Fruit fly (Drosophila melanogaster) whole organism, embryonic: ENCODE measurements around the gene Rpt6R.

ENCODE experiments used
- Bteb2 ChIP-seq: fragments of 200-800 bp; sonication (Bioruptor generic); optimal IDR thresholded peaks from 2 replicates; lab custom pipeline; 2016; ENCODE audit warnings: missing biosample characterization, missing genetic modification characterization
- CG10267 ChIP-seq: fragments of 200-800 bp; sonication (Bioruptor generic); optimal IDR thresholded peaks from 2 replicates; lab custom pipeline; 2018; ENCODE audit warnings: missing biosample characterization, mild to moderate bottlenecking, missing genetic modification characterization, moderate library complexity
- CG10543 ChIP-seq: fragments of 200-800 bp; sonication (Bioruptor generic); optimal IDR thresholded peaks from 3 replicates; lab custom pipeline; 2017; ENCODE audit warnings: missing biosample characterization, mild to moderate bottlenecking, missing genetic modification characterization, moderate library complexity
- CG11093 ChIP-seq: fragments of 200-800 bp; sonication (Bioruptor generic); IDR thresholded peaks from 3 replicates; pipeline ENCODE4 v1.3.6; 2022; ENCODE audit warnings: missing biosample characterization, missing genetic modification characterization
- CG13424 ChIP-seq: fragments of 200-800 bp; sonication (Bioruptor generic); optimal IDR thresholded peaks from 2 replicates; lab custom pipeline; 2019; ENCODE audit warnings: missing biosample characterization, mild to moderate bottlenecking, missing genetic modification characterization, moderate library complexity
- CG15011 ChIP-seq: fragments of 200-800 bp; sonication (Bioruptor generic); optimal IDR thresholded peaks from 3 replicates; lab custom pipeline; 2018; ENCODE audit warnings: missing biosample characterization, mild to moderate bottlenecking, missing genetic modification characterization
- CG15696 ChIP-seq: fragments of 200-800 bp; sonication (Bioruptor generic); optimal IDR thresholded peaks from 2 replicates; lab custom pipeline; 2019; ENCODE audit warnings: missing biosample characterization, mild to moderate bottlenecking, missing genetic modification characterization, moderate library complexity
- CG1647 ChIP-seq: fragments of 200-800 bp; sonication (Bioruptor generic); optimal IDR thresholded peaks from 3 replicates; lab custom pipeline; 2016; ENCODE audit warnings: missing biosample characterization, missing genetic modification characterization
- CG17829 ChIP-seq: fragments of 200-800 bp; optimal IDR thresholded peaks from 2 replicates; lab custom pipeline; 2019; ENCODE audit warnings: missing biosample characterization, mild to moderate bottlenecking, missing genetic modification characterization, moderate library complexity
- CG17912 ChIP-seq: fragments of 200-800 bp; sonication (Bioruptor generic); optimal IDR thresholded peaks from 2 replicates; lab custom pipeline; 2018; ENCODE audit warnings: missing biosample characterization, mild to moderate bottlenecking, missing genetic modification characterization
- CG18476 ChIP-seq: fragments of 200-800 bp; sonication (Bioruptor generic); optimal IDR thresholded peaks from 2 replicates; lab custom pipeline; 2016; ENCODE audit warnings: missing biosample characterization, mild to moderate bottlenecking, missing genetic modification characterization
- CG30020 ChIP-seq: fragments of 200-800 bp; optimal IDR thresholded peaks from 2 replicates; lab custom pipeline; 2019; ENCODE audit warnings: missing biosample characterization, mild to moderate bottlenecking, missing genetic modification characterization, moderate library complexity
- CG3163 ChIP-seq: fragments of 200-800 bp; sonication (Bioruptor generic); optimal IDR thresholded peaks from 3 replicates; lab custom pipeline; 2016; ENCODE audit warnings: missing biosample characterization, missing genetic modification characterization
- CG6175 ChIP-seq: fragments of 200-800 bp; sonication (Bioruptor generic); IDR thresholded peaks from 3 replicates; pipeline ENCODE4 v1.3.6; 2022; ENCODE audit warnings: missing biosample characterization, missing genetic modification characterization
- CG6272 ChIP-seq: fragments of 200-800 bp; sonication (Bioruptor generic); IDR thresholded peaks from 2 replicates; pipeline ENCODE4 v1.3.6; 2022; ENCODE audit warnings: missing biosample characterization, missing genetic modification characterization
- CG6683 ChIP-seq: fragments of 200-800 bp; sonication (Bioruptor generic); optimal IDR thresholded peaks from 2 replicates; lab custom pipeline; 2017; ENCODE audit warnings: missing biosample characterization, mild to moderate bottlenecking, missing genetic modification characterization, missing genetic modification reagents
- CG6791 ChIP-seq: fragments of 200-800 bp; sonication (Bioruptor generic); IDR thresholded peaks from 3 replicates; pipeline ENCODE4 v1.3.6; 2022; ENCODE audit warnings: missing biosample characterization, missing genetic modification characterization; ENCODE audit not compliant: partially characterized antibody
- CG7745 ChIP-seq: fragments of 200-800 bp; sonication (Bioruptor generic); optimal IDR thresholded peaks from 2 replicates; lab custom pipeline; 2018; ENCODE audit warnings: missing biosample characterization, mild to moderate bottlenecking, missing genetic modification characterization, moderate library complexity
- CG7987 ChIP-seq: fragments of 200-800 bp; sonication (Bioruptor generic); optimal IDR thresholded peaks from 2 replicates; lab custom pipeline; 2018; ENCODE audit warnings: missing biosample characterization, mild to moderate bottlenecking, missing genetic modification characterization, moderate library complexity
- CG8924 ChIP-seq: fragments of 200-800 bp; optimal IDR thresholded peaks from 3 replicates; lab custom pipeline; 2019; ENCODE audit warnings: missing biosample characterization, mild to moderate bottlenecking, missing genetic modification characterization, moderate library complexity
- CG8944 ChIP-seq: fragments of 200-800 bp; sonication (Bioruptor generic); optimal IDR thresholded peaks from 3 replicates; lab custom pipeline; 2016; ENCODE audit warnings: missing biosample characterization, missing genetic modification characterization
- CG9727 ChIP-seq: fragments of 200-800 bp; sonication (Bioruptor generic); optimal IDR thresholded peaks from 3 replicates; lab custom pipeline; 2017; ENCODE audit warnings: missing biosample characterization, mild to moderate bottlenecking, missing genetic modification characterization
- CG9876 ChIP-seq: fragments of 200-800 bp; sonication (Bioruptor generic); optimal IDR thresholded peaks from 2 replicates; lab custom pipeline; 2016; ENCODE audit warnings: missing biosample characterization, missing genetic modification characterization
- D ChIP-seq, 2 experiments: fragments of 200-800 bp in 1 of 2; fragments of >200 bp in 1 of 2; sonication (Bioruptor generic) in 1 of 2; optimal IDR thresholded peaks; 2 replicates in 1 of 2; 3 replicates in 1 of 2; lab custom pipeline; 2017; ENCODE audit warnings: mild to moderate bottlenecking in 1 of 2, missing biosample characterization in 1 of 2, missing genetic modification characterization in 1 of 2, missing genetic modification reagents in 1 of 2
- Dip2 ChIP-seq: fragments of 200-800 bp; sonication (Bioruptor generic); IDR thresholded peaks from 2 replicates; pipeline ENCODE4 v1.3.6; 2022; ENCODE audit warnings: missing biosample characterization, missing genetic modification characterization
- Doc2 ChIP-seq: fragments of 200-800 bp; sonication (Bioruptor generic); IDR thresholded peaks from 2 replicates; pipeline ENCODE4 v1.3.6; 2022; ENCODE audit warnings: missing biosample characterization, missing genetic modification characterization
- ERR ChIP-seq: fragments of 200-800 bp; sonication (Bioruptor generic); optimal IDR thresholded peaks from 2 replicates; lab custom pipeline; 2016; ENCODE audit warnings: missing biosample characterization, missing genetic modification characterization
- Hey ChIP-seq: fragments of 200-800 bp; sonication (Bioruptor generic); optimal IDR thresholded peaks from 3 replicates; lab custom pipeline; 2018; ENCODE audit warnings: missing biosample characterization, mild to moderate bottlenecking, missing genetic modification characterization
- Hmr ChIP-seq: fragments of 200-800 bp; sonication (Bioruptor generic); optimal IDR thresholded peaks from 3 replicates; lab custom pipeline; 2017; ENCODE audit warnings: mild to moderate bottlenecking, missing biosample characterization, missing genetic modification reagents, missing genetic modification characterization
- Kr ChIP-seq: fragments of 200-800 bp; sonication (Bioruptor generic); optimal IDR thresholded peaks from 2 replicates; lab custom pipeline; 2017; ENCODE audit warnings: missing biosample characterization, mild to moderate bottlenecking, missing genetic modification characterization
- Lhr ChIP-seq: fragments of 200-800 bp; sonication (Bioruptor generic); optimal IDR thresholded peaks from 3 replicates; lab custom pipeline; 2017; ENCODE audit warnings: mild to moderate bottlenecking, missing biosample characterization, missing genetic modification reagents, missing genetic modification characterization
- Oaz ChIP-seq: fragments of 200-800 bp; sonication (Bioruptor generic); IDR thresholded peaks from 2 replicates; pipeline ENCODE4 v1.3.6; 2022; ENCODE audit warnings: missing biosample characterization, missing genetic modification characterization
- PHDP ChIP-seq: fragments of 200-800 bp; sonication (Bioruptor generic); optimal IDR thresholded peaks from 3 replicates; lab custom pipeline; 2018; ENCODE audit warnings: missing biosample characterization, mild to moderate bottlenecking, missing genetic modification characterization, moderate library complexity
- Ssrp ChIP-seq: fragments of 200-800 bp; sonication (Bioruptor generic); optimal IDR thresholded peaks from 2 replicates; lab custom pipeline; 2018; ENCODE audit warnings: missing biosample characterization, mild to moderate bottlenecking, missing genetic modification characterization, moderate library complexity
- TFAM ChIP-seq: fragments of 200-800 bp; sonication (Bioruptor generic); optimal IDR thresholded peaks from 2 replicates; lab custom pipeline; 2017; ENCODE audit warnings: missing biosample characterization, missing genetic modification characterization, inconsistent platforms
- abd-A ChIP-seq: fragments of 200-800 bp; sonication (Bioruptor generic); optimal IDR thresholded peaks from 3 replicates; lab custom pipeline; 2019; ENCODE audit warnings: missing biosample characterization, mild to moderate bottlenecking, missing genetic modification characterization, moderate library complexity
- al ChIP-seq: fragments of 200-800 bp; sonication (Bioruptor generic); IDR thresholded peaks from 2 replicates; pipeline ENCODE4 v1.3.6; 2022; ENCODE audit warnings: missing biosample characterization, missing genetic modification characterization
- bcd ChIP-seq: fragments of 200-800 bp; sonication (Bioruptor generic); optimal IDR thresholded peaks from 2 replicates; lab custom pipeline; 2017; ENCODE audit warnings: missing biosample characterization, mild to moderate bottlenecking, missing genetic modification characterization
- cas ChIP-seq: fragments of 200-800 bp; sonication (Bioruptor generic); IDR thresholded peaks from 2 replicates; pipeline ENCODE4 v1.3.6; 2022; ENCODE audit warnings: missing biosample characterization, missing genetic modification characterization
- da ChIP-seq: fragments of 200-800 bp; sonication (Bioruptor generic); optimal IDR thresholded peaks from 2 replicates; lab custom pipeline; 2016; ENCODE audit warnings: missing biosample characterization, missing genetic modification characterization
- dmrt11E ChIP-seq: fragments of 200-800 bp; sonication (Bioruptor generic); optimal IDR thresholded peaks from 3 replicates; lab custom pipeline; 2018; ENCODE audit warnings: missing biosample characterization, mild to moderate bottlenecking, missing genetic modification characterization, moderate library complexity
- grn ChIP-seq: fragments of 200-800 bp; sonication (Bioruptor generic); optimal IDR thresholded peaks from 3 replicates; lab custom pipeline; 2017; ENCODE audit warnings: missing biosample characterization, missing genetic modification characterization
- lov ChIP-seq, 2 experiments: fragments of 200-800 bp in 1 of 2; fragments of >200 bp in 1 of 2; sonication (Bioruptor generic) in 1 of 2; IDR thresholded peaks in 1 of 2; optimal IDR thresholded peaks in 1 of 2; 2 replicates in 1 of 2; 3 replicates in 1 of 2; pipeline versions ENCODE4 v1.3.6 to Lab custom; 2017 to 2022; ENCODE audit warnings: missing biosample characterization in 1 of 2, missing genetic modification characterization in 1 of 2
- odd ChIP-seq: fragments of 200-800 bp; sonication (Bioruptor generic); optimal IDR thresholded peaks from 2 replicates; lab custom pipeline; 2017; ENCODE audit warnings: missing biosample characterization, mild to moderate bottlenecking, missing genetic modification characterization
- slou ChIP-seq: fragments of 200-800 bp; sonication (Bioruptor generic); optimal IDR thresholded peaks from 3 replicates; lab custom pipeline; 2016; ENCODE audit warnings: missing biosample characterization, missing genetic modification characterization
- slp2 ChIP-seq: fragments of 200-800 bp; sonication (Bioruptor generic); optimal IDR thresholded peaks from 2 replicates; lab custom pipeline; 2016; ENCODE audit warnings: missing biosample characterization, missing genetic modification characterization
- tx ChIP-seq: fragments of 200-800 bp; sonication (Bioruptor generic); optimal IDR thresholded peaks from 2 replicates; lab custom pipeline; 2016; ENCODE audit warnings: missing biosample characterization, missing genetic modification characterization
- vvl ChIP-seq: fragments of 200-800 bp; sonication (Bioruptor generic); IDR thresholded peaks from 2 replicates; pipeline ENCODE4 v1.3.6; 2022; ENCODE audit warnings: missing biosample characterization, missing genetic modification characterization
- zfh2 ChIP-seq: fragments of 200-800 bp; sonication (Bioruptor generic); optimal IDR thresholded peaks from 2 replicates; lab custom pipeline; 2016; ENCODE audit warnings: missing biosample characterization, missing genetic modification characterization

Gene Rpt6R

dm6 chr3R:30540196-30540595 is 43.3 kb downstream of the Rpt6R start (continued):
- TF ChIP-seq CG10543 (GFP tag; lab: Kevin White, UChicago) (peak; percentile 94), CG30020 (tag; lab: Kevin White, UChicago) (no peak), Ssrp (tag; lab: Kevin White, UChicago) (peak; percentile 88), CG13424 (peak; percentile 92), dmrt11E (tag; lab: Kevin White, UChicago) (peak; percentile 67), ERR (GFP tag; lab: Kevin White, UChicago) (peak; percentile 93), odd (peak; percentile 84), CG1647 (GFP tag; lab: Kevin White, UChicago) (peak; percentile 92), bcd (GFP tag; lab: Kevin White, UChicago) (peak; percentile 91), slp2 (GFP tag; lab: Kevin White, UChicago) (peak; percentile 82), vvl (GFP tag; lab: Robert Waterston, UW) (peak; percentile 96), CG6272 (peak; percentile 85), CG6683 (GFP tag; lab: Kevin White, UChicago) (peak; percentile 81), CG8924 (tag; lab: Kevin White, UChicago) (peak; percentile 85), CG15696 (tag; lab: Kevin White, UChicago) (peak; percentile 63), CG6791 (GFP tag; lab: Robert Waterston, UW) (no peak), CG8944 (GFP tag; lab: Kevin White, UChicago) (peak; percentile 92), CG3163 (peak; percentile 67), slou (GFP tag; lab: Kevin White, UChicago) (peak; percentile 85), TFAM (GFP tag; lab: Kevin White, UChicago) (peak; percentile 60), cas (GFP tag; lab: Robert Waterston, UW) (peak; percentile 83), da (GFP tag; lab: Kevin White, UChicago) (peak; percentile 84), Doc2 (GFP tag; lab: Robert Waterston, UW) (peak; percentile 80), Hmr (GFP tag; lab: Kevin White, UChicago) (peak; percentile 93), CG7987 (GFP tag; lab: Kevin White, UChicago) (peak; percentile 86), D (optimal IDR thresholded peaks at IDR 0.05; lab: Kevin White, UChicago) (no peak), D (GFP tag; optimal IDR thresholded peaks at IDR 0.05; lab: Kevin White, UChicago) (peak; percentile 87), CG9727 (peak; percentile 88), zfh2 (GFP tag; lab: Kevin White, UChicago) (peak; percentile 91), CG10267 (tag; lab: Kevin White, UChicago) (peak; percentile 79), CG6175 (GFP tag; lab: Robert Waterston, UW) (peak; percentile 86), abd-A (tag; lab: Kevin White, UChicago) (peak; percentile 82), CG7745 (tag; lab: Kevin White, UChicago) (no peak), lov (optimal IDR thresholded peaks at IDR 0.05; lab: Kevin White, UChicago) (no peak), lov (GFP tag; IDR thresholded peaks at IDR 0.05; lab: Robert Waterston, UW) (peak; percentile 90), Dip2 (no peak), Bteb2 (GFP tag; lab: Kevin White, UChicago) (peak; percentile 88), grn (GFP tag; lab: Kevin White, UChicago) (peak; percentile 21), CG17829 (peak; percentile 87), Kr (no peak), Oaz (GFP tag; lab: Robert Waterston, UW) (peak; percentile 88), CG15011 (GFP tag; lab: Kevin White, UChicago) (peak; percentile 87), PHDP (tag; lab: Kevin White, UChicago) (peak; percentile 93), Lhr (GFP tag; lab: Kevin White, UChicago) (peak; percentile 64), CG18476 (GFP tag; lab: Kevin White, UChicago) (peak; percentile 86), Hey (peak; percentile 77), CG11093 (GFP tag; lab: Robert Waterston, UW) (peak; percentile 85; the same call in 2 of the 3 replicates), CG9876 (GFP tag; lab: Kevin White, UChicago) (peak; percentile 92), tx (GFP tag; lab: Kevin White, UChicago) (peak; percentile 91), CG17912 (peak; percentile 81), al (GFP tag; lab: Robert Waterston, UW) (peak; percentile 87)
